Worm (Caenorhabditis elegans) whole organism, L4/young adult: ENCODE results near the gene F43C9.2.

ENCODE experiments used
- W03F9.2 ChIP-seq: fragments of 150-350 bp; optimal IDR thresholded peaks from 2 replicates; lab custom pipeline; 2014; ENCODE audit warnings: missing biosample characterization, missing genetic modification characterization
- dao-5 ChIP-seq: sonication (generic microtip); optimal IDR thresholded peaks from 2 replicates; lab custom pipeline; 2016; ENCODE audit warnings: missing genotype, missing genetic modification characterization, moderate library complexity, missing compliant biosample characterization
- him-1 ChIP-seq: sonication (generic microtip); optimal IDR thresholded peaks from 2 replicates; lab custom pipeline; 2016; ENCODE audit warnings: missing genotype, missing genetic modification reagents, missing genetic modification characterization, missing compliant biosample characterization

- no peak for TF ChIP-seq him-1 (tag; lab: Kevin White, UChicago)
- TF ChIP-seq W03F9.2 (tag; lab: Kevin White, UChicago): no peak
- TF ChIP-seq dao-5 (tag; lab: Kevin White, UChicago): no peak
Measured at ce11 chrX:4808737-4809136, 25.3 kb downstream of the F43C9.2 start.
